Fruit fly (Drosophila melanogaster): ENCODE measurements around the gene CG46026.

- TF ChIP-seq usp (GFP tag; optimal IDR thresholded peaks at IDR 0.05) (no peak), Dll (optimal IDR thresholded peaks at IDR 0.05) (no peak), psq (optimal IDR thresholded peaks at IDR 0.05) (no peak), CG8478 (optimal IDR thresholded peaks at IDR 0.05) (no peak), EcR (GFP tag; optimal IDR thresholded peaks at IDR 0.05) (no peak), pan (optimal IDR thresholded peaks at IDR 0.05) (no peak)
Measured at dm6 chr3R:6259837-6260236, 46.8 kb upstream of the CG46026 start, which contains the start of gene Osi9.

Data from whole organism.